Fruit fly (Drosophila melanogaster): ENCODE measurements around the gene CG7706.

- no peak for TF ChIP-seq ken (GFP tag; IDR thresholded peaks at IDR 0.05)
- TF ChIP-seq CG18262 (tag; optimal IDR thresholded peaks at IDR 0.05) = no peak
- no peak for TF ChIP-seq pan (optimal IDR thresholded peaks at IDR 0.05)
- no peak for TF ChIP-seq pan (GFP tag; optimal IDR thresholded peaks at IDR 0.05 in 1 of 2, IDR thresholded peaks at IDR 0.05 in 1 of 2)
- no peak for TF ChIP-seq jigr1 (GFP tag; IDR thresholded peaks at IDR 0.05)
These were observed 8.5 kb upstream of the CG7706 start, which contains the start of gene CG7702 for dm6 chr3R:18669152-18669551.
